Fruit fly (Drosophila melanogaster): Measurements from ENCODE around the gene CG13685.

Gene CG13685

dm6 chr3L:7718561-7719417 lies 28.4 kb upstream of the CG13685 start, which contains the start of gene Mcad:
TSS of gene Mcad (plus strand) at chr3L:7719350.
- TF ChIP-seq CG14050 (GFP tag; IDR thresholded peaks at IDR 0.05) (peak; percentile 79), zfh1 (GFP tag; IDR thresholded peaks at IDR 0.05) (peak; percentile 74), run (tag; optimal IDR thresholded peaks at IDR 0.05) (peak; percentile 67), Gsc (GFP tag; IDR thresholded peaks at IDR 0.05) (peak; percentile 71), Optix (GFP tag; IDR thresholded peaks at IDR 0.05) (peak; percentile 75; the same call in 2 of the 3 replicates), hth (optimal IDR thresholded peaks at IDR 0.05) (no peak), vfl (GFP tag; optimal IDR thresholded peaks at IDR 0.05) (peak; percentile 74), CG4404 (GFP tag; IDR thresholded peaks at IDR 0.05) (peak; percentile 36), CG11723 (GFP tag; optimal IDR thresholded peaks at IDR 0.05) (peak; percentile 69), Hsf (GFP tag; optimal IDR thresholded peaks at IDR 0.05) (peak; percentile 69), CG11456 (GFP tag; IDR thresholded peaks at IDR 0.05) (peak; percentile 89), CG7745 (tag; optimal IDR thresholded peaks at IDR 0.05) (no peak), CG6175 (GFP tag; IDR thresholded peaks at IDR 0.05) (no peak; the same call in 2 of the 3 replicates), Bteb2 (GFP tag; optimal IDR thresholded peaks at IDR 0.05) (peak; percentile 55), CG12744 (GFP tag; optimal IDR thresholded peaks at IDR 0.05) (no peak), unc-4 (GFP tag; IDR thresholded peaks at IDR 0.05; ENCODE audit: partially characterized antibody) (0 out of 2 replicates have a peak, but pooled peaks have one; percentile 21), Blimp-1 (GFP tag; optimal IDR thresholded peaks at IDR 0.05) (peak; percentile 94), CG1647 (GFP tag; optimal IDR thresholded peaks at IDR 0.05) (peak; percentile 34), CG16815 (GFP tag; optimal IDR thresholded peaks at IDR 0.05) (peak; percentile 74), CG16779 (GFP tag; IDR thresholded peaks at IDR 0.05) (no peak; the same call in 1 of the 2 replicates), pfk (GFP tag; optimal IDR thresholded peaks at IDR 0.05) (no peak), crp (GFP tag; optimal IDR thresholded peaks at IDR 0.05) (peak in 1 of 2 experiments; percentile 37), gro (GFP tag; optimal IDR thresholded peaks at IDR 0.05) (peak; percentile 29), CG11696 (GFP tag; IDR thresholded peaks at IDR 0.05) (peak; percentile 16; the same call in 1 of the 2 replicates), luna (GFP tag; optimal IDR thresholded peaks at IDR 0.05) (peak; percentile 26), CG3838 (GFP tag; optimal IDR thresholded peaks at IDR 0.05) (peak; percentile 38), CG14441 (GFP tag; IDR thresholded peaks at IDR 0.05) (peak; percentile 93), Sox102F (GFP tag; optimal IDR thresholded peaks at IDR 0.05) (peak; percentile 88), cg (GFP tag; optimal IDR thresholded peaks at IDR 0.05) (no peak), CG9609 (GFP tag; optimal IDR thresholded peaks at IDR 0.05) (no peak), CG12104 (GFP tag; optimal IDR thresholded peaks at IDR 0.05) (peak; percentile 95), CG9817 (tag; optimal IDR thresholded peaks at IDR 0.05) (peak; percentile 68), peb (GFP tag; IDR thresholded peaks at IDR 0.05) (peak; percentile 12; the same call in 1 of the 2 replicates), CG8281 (tag; optimal IDR thresholded peaks at IDR 0.05) (peak; percentile 76), yki (optimal IDR thresholded peaks at IDR 0.05) (no peak), MTF-1 (GFP tag; optimal IDR thresholded peaks at IDR 0.05; ENCODE audit: borderline replicate concordance) (peak; percentile 79), Xbp1 (GFP tag; optimal IDR thresholded peaks at IDR 0.05) (peak; percentile 85), CG12769 (tag; optimal IDR thresholded peaks at IDR 0.05) (peak; percentile 75), Dbx (GFP tag; IDR thresholded peaks at IDR 0.05) (peak; percentile 97), fd64A (GFP tag; optimal IDR thresholded peaks at IDR 0.05) (peak; percentile 63), CG31388 (GFP tag; optimal IDR thresholded peaks at IDR 0.05) (peak; percentile 91), Bgb (GFP tag; IDR thresholded peaks at IDR 0.05; ENCODE audit: partially characterized antibody) (no peak), nau (GFP tag; optimal IDR thresholded peaks at IDR 0.05) (peak; percentile 89), nerfin-2 (GFP tag; IDR thresholded peaks at IDR 0.05; ENCODE audit: partially characterized antibody) (no peak), toy (GFP tag; IDR thresholded peaks at IDR 0.05) (0 out of 2 replicates have a peak, but pooled peaks have one; percentile 67), tup (GFP tag; optimal IDR thresholded peaks at IDR 0.05) (peak; percentile 53), CG11398 (GFP tag; optimal IDR thresholded peaks at IDR 0.05) (no peak), cad (GFP tag; optimal IDR thresholded peaks at IDR 0.05) (no peak), danr (GFP tag; IDR thresholded peaks at IDR 0.05) (peak; percentile 67)
